Fruit fly (Drosophila melanogaster): ENCODE results near the gene CG9098.
A peak's percentile ranks its signal among the peaks of the same experiment; 100 is the strongest.

Gene CG9098

DNA sequence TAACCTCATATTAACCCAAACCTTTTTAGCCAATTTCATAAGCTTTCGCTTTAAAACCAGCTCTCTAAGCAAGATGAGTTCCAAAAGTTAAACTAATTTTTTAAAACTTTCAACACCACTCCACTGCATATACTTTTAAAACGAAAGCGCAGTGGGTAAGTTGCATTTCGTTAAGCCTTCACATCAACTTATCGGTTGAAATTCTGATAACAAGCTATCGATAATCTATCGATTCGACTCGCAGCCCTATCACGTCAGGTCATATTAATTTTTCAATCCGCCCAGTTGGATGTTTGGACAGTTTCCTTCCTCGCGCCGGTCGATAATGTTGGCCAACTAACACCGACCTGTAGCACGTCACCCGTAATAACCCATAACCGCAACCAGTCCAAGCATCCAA lies 26.0 kb downstream of the CG9098 start, which contains the start of gene ifc (continued):
- peak in 1 of 2 experiments; percentile 44 for TF ChIP-seq insv (GFP tag; optimal IDR thresholded peaks at IDR 0.05)
- TF ChIP-seq CG12071 (GFP tag; optimal IDR thresholded peaks at IDR 0.05): no peak
- no peak for TF ChIP-seq CG4730 (GFP tag; IDR thresholded peaks at IDR 0.05)
- TF ChIP-seq CG13287 (GFP tag; IDR thresholded peaks at IDR 0.05; ENCODE audit: partially characterized antibody): no peak
- TF ChIP-seq CG2202 (tag; optimal IDR thresholded peaks at IDR 0.05): no peak
- TF ChIP-seq ara (GFP tag; IDR thresholded peaks at IDR 0.05): no peak
- no peak for TF ChIP-seq CG17912 (GFP tag; optimal IDR thresholded peaks at IDR 0.05)
- TF ChIP-seq crol (GFP tag; IDR thresholded peaks at IDR 0.05): no peak
- peak; percentile 7 for TF ChIP-seq Six4 (GFP tag; optimal IDR thresholded peaks at IDR 0.05)
- no peak for TF ChIP-seq MBD-R2 (GFP tag; IDR thresholded peaks at IDR 0.05)
- peak; percentile 6 for TF ChIP-seq CG7987 (GFP tag; optimal IDR thresholded peaks at IDR 0.05)
- no peak for TF ChIP-seq Ptx1 (GFP tag; IDR thresholded peaks at IDR 0.05)
- TF ChIP-seq Oli (tag; optimal IDR thresholded peaks at IDR 0.05): peak; percentile 23
- peak; percentile 68 to 72 for TF ChIP-seq Pdp1 (GFP tag; optimal IDR thresholded peaks at IDR 0.05)
- peak; percentile 61 for TF ChIP-seq gfzf (GFP tag; optimal IDR thresholded peaks at IDR 0.05)
- no peak for TF ChIP-seq CG14441 (GFP tag; IDR thresholded peaks at IDR 0.05)
- no peak for TF ChIP-seq Doc2 (GFP tag; IDR thresholded peaks at IDR 0.05)
- TF ChIP-seq Dad (GFP tag; optimal IDR thresholded peaks at IDR 0.05): peak; percentile 69
- TF ChIP-seq HLH4C (GFP tag; IDR thresholded peaks at IDR 0.05; ENCODE audit: partially characterized antibody): no peak
- peak; percentile 84 for TF ChIP-seq CG33213 (GFP tag; optimal IDR thresholded peaks at IDR 0.05)
- no peak for TF ChIP-seq CG11085 (GFP tag; IDR thresholded peaks at IDR 0.05)
- no peak; the same call in none of the 2 replicates for TF ChIP-seq onecut (GFP tag; IDR thresholded peaks at IDR 0.05)
- peak; percentile 42 for TF ChIP-seq CG10654 (GFP tag; optimal IDR thresholded peaks at IDR 0.05)
- no peak for TF ChIP-seq CG6854 (GFP tag; optimal IDR thresholded peaks at IDR 0.05)
- no peak for TF ChIP-seq otp (GFP tag; IDR thresholded peaks at IDR 0.05)
- TF ChIP-seq schlank (tag; optimal IDR thresholded peaks at IDR 0.05): peak; percentile 20
- TF ChIP-seq CG5245 (GFP tag; optimal IDR thresholded peaks at IDR 0.05): no peak
- peak; percentile 51 for TF ChIP-seq CG4424 (GFP tag; optimal IDR thresholded peaks at IDR 0.05)
- TF ChIP-seq Atf3 (GFP tag; optimal IDR thresholded peaks at IDR 0.05): peak; percentile 5
- TF ChIP-seq CG10959 (GFP tag; IDR thresholded peaks at IDR 0.05): no peak
- no peak for TF ChIP-seq CG8281 (tag; optimal IDR thresholded peaks at IDR 0.05)
- TF ChIP-seq CG33557 (GFP tag; optimal IDR thresholded peaks at IDR 0.05): peak; percentile 44
- TF ChIP-seq Chrac-16 (GFP tag; optimal IDR thresholded peaks at IDR 0.05): peak; percentile 57
- peak; percentile 22 for TF ChIP-seq slou (GFP tag; optimal IDR thresholded peaks at IDR 0.05)
- TF ChIP-seq da (GFP tag; optimal IDR thresholded peaks at IDR 0.05): no peak
- TF ChIP-seq sima (GFP tag; optimal IDR thresholded peaks at IDR 0.05): no peak
- no peak for TF ChIP-seq ranshi (GFP tag; IDR thresholded peaks at IDR 0.05)
- TF ChIP-seq maf-S (GFP tag; optimal IDR thresholded peaks at IDR 0.05): peak; percentile 43
- peak; percentile 32 for TF ChIP-seq Side (GFP tag; optimal IDR thresholded peaks at IDR 0.05)
- peak; percentile 57 for TF ChIP-seq Antp (GFP tag; optimal IDR thresholded peaks at IDR 0.05)
- no peak for TF ChIP-seq CG1233 (GFP tag; optimal IDR thresholded peaks at IDR 0.05)
- TF ChIP-seq CHES-1-like (GFP tag; optimal IDR thresholded peaks at IDR 0.05): peak; percentile 76
- TF ChIP-seq eyg (GFP tag; optimal IDR thresholded peaks at IDR 0.05): peak; percentile 53
- TF ChIP-seq jing (GFP tag; optimal IDR thresholded peaks at IDR 0.05): no peak
- peak; percentile 83 for TF ChIP-seq BEAF-32 (GFP tag; optimal IDR thresholded peaks at IDR 0.05)
- no peak for TF ChIP-seq dati (GFP tag; IDR thresholded peaks at IDR 0.05)
- TF ChIP-seq CG18011 (GFP tag; optimal IDR thresholded peaks at IDR 0.05): peak; percentile 10
- no peak for TF ChIP-seq dimm (GFP tag; IDR thresholded peaks at IDR 0.05)
- TF ChIP-seq jigr1 (GFP tag; IDR thresholded peaks at IDR 0.05): no peak
- no peak for TF ChIP-seq Oaz (GFP tag; IDR thresholded peaks at IDR 0.05)
- no peak for TF ChIP-seq CG4360 (GFP tag; IDR thresholded peaks at IDR 0.05)
- TF ChIP-seq trem (tag; optimal IDR thresholded peaks at IDR 0.05): peak; percentile 86

All from whole organism, embryonic.